Worm (Caenorhabditis elegans): ENCODE measurements around the gene C03C10.5.

The C03C10.5 gene

DNA sequence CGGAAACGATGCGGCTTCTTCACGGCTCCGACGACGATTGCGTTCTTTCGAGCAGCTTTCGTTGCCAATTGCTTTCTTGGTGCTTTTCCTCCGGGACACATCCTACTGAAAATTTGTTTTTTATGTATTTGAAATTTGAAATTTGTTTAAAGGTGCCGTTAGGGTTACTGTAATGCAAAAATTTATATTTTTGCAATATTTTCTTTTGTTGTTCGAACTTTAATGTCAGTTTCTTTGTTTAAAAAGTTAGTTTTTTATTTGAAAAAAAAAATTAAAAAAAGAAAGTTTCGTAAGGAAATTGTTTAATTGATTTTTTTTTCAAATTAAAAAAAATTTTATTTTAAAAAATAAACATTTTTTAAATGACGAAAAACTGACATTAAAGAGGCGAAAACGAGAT lies 33.3 kb downstream of the C03C10.5 start, which contains the start of gene his-69:
Gene his-69 (minus strand): TSS at position 101 of the 400 bp plus-strand sequence.
- no peak for TF ChIP-seq mep-1 (tag; optimal IDR thresholded peaks at IDR 0.05)
- no peak for TF ChIP-seq dpl-1 (GFP tag; optimal IDR thresholded peaks at IDR 0.05)
- no peak for TF ChIP-seq aha-1 (tag; optimal IDR thresholded peaks at IDR 0.05)
- TF ChIP-seq lsy-2 (tag; optimal IDR thresholded peaks at IDR 0.05) = no peak
- TF ChIP-seq swsn-7 (tag; optimal IDR thresholded peaks at IDR 0.05) = no peak
- TF ChIP-seq ztf-11 (tag; optimal IDR thresholded peaks at IDR 0.05) = no peak
- TF ChIP-seq nhr-11 (tag; optimal IDR thresholded peaks at IDR 0.05) = no peak
- TF ChIP-seq ceh-88 (GFP tag; IDR thresholded peaks at IDR 0.05) = no peak
- TF ChIP-seq lir-3 (tag; optimal IDR thresholded peaks at IDR 0.05; ENCODE audit: poor library complexity) = no peak
- TF ChIP-seq nhr-47 (tag; optimal IDR thresholded peaks at IDR 0.05) = no peak
- TF ChIP-seq ceh-90 (tag; optimal IDR thresholded peaks at IDR 0.05) = no peak

DNA sequence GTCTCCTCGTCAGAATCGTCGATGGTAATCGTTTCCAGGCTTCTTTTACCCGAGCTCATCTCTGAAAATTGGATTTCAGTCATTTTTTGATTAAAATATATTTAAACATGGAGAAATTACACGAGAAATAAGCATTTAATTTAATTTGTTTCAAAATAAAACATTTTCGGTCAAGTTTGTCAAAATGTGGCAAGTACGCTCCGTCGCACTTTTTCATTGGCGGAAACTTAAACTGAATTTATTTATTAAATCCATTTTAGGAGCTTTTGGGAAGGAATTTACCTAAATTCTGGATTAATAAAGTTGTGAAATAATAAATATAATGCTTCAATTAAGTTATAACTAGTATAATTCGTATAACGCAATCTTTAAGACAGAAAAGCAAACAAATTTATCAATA lies 34.0 kb downstream of the C03C10.5 start, which contains the start of gene rcq-5:
Gene rcq-5 (minus strand): TSS at position 83 of the 400 bp plus-strand sequence.
- no peak for TF ChIP-seq sptf-1 (tag; optimal IDR thresholded peaks at IDR 0.05)
- TF ChIP-seq lsy-2 (tag; optimal IDR thresholded peaks at IDR 0.05) = peak; percentile 43 to 73
- peak; percentile 14 to 90 for TF ChIP-seq efl-1 (optimal IDR thresholded peaks at IDR 0.05)
- peak; percentile 89 to 99 for TF ChIP-seq efl-1 (GFP tag; optimal IDR thresholded peaks at IDR 0.05 in 1 of 2)
- peak; percentile 18 for TF ChIP-seq nhr-47 (tag; optimal IDR thresholded peaks at IDR 0.05)
- TF ChIP-seq unc-98 (GFP tag; IDR thresholded peaks at IDR 0.05) = no peak
- TF ChIP-seq mab-9 (GFP tag; IDR thresholded peaks at IDR 0.05) = no peak
- TF ChIP-seq skn-1 (tag; optimal IDR thresholded peaks at IDR 0.05) = peak; percentile 50
- peak; percentile 56 for TF ChIP-seq C16A3.4 (tag; optimal IDR thresholded peaks at IDR 0.05)
- peak; percentile 43 for TF ChIP-seq mep-1 (tag; optimal IDR thresholded peaks at IDR 0.05)
- peak; percentile 78 to 90 (median 88) for TF ChIP-seq dpl-1 (GFP tag; optimal IDR thresholded peaks at IDR 0.05)
- peak; percentile 7 for TF ChIP-seq lin-15B (tag; optimal IDR thresholded peaks at IDR 0.05)
- peak; percentile 84 to 96 for TF ChIP-seq lin-35 (GFP tag; optimal IDR thresholded peaks at IDR 0.05)
- peak; percentile 16 for TF ChIP-seq xbp-1 (tag; optimal IDR thresholded peaks at IDR 0.05)

DNA sequence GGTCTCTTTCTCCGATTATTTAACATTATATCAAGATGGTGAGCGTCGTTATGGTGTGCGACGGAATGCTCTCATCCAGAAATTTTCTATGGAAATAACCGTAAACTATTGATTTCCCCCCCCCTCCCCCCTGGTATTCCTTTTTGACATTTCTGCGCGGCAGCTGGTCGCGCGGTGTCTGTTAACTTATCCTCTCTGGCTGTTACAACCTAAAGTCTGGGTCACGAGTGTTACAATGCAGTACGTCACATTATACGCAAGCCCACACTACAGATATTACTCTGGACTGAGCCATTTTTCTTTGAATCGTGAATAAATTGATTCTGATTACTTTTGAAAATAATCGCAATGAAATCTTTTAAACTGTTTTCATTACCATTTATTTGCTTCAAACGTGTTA lies 42.8 kb downstream of the C03C10.5 start:
- TF ChIP-seq ceh-63 (GFP tag; optimal IDR thresholded peaks at IDR 0.05) (no peak), efl-1 (optimal IDR thresholded peaks at IDR 0.05) (no peak), efl-1 (GFP tag; optimal IDR thresholded peaks at IDR 0.05 in 1 of 2) (peak in 1 of 2 experiments; percentile 32), elt-2 (tag; optimal IDR thresholded peaks at IDR 0.05) (no peak), snu-23 (GFP tag; optimal IDR thresholded peaks at IDR 0.05) (no peak)

DNA sequence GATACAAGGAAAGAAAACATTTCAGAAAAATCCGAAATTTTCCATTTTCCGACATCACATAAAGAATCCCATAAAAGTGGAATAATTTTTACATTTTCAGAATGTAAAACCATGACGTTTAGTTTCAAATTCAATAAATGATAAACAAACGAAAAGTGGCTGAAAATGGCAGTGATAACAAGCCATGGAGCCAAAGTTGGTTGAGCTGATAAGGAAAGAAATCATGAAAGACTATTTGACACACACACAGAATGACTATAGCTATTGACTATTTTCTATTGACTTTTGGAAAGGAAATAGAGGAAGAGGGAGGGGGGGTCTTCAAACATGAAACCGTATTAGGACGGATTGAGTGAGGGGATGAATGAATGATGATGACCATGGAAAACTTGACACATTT lies 52.1 kb downstream of the C03C10.5 start:
- peak; percentile 68 for TF ChIP-seq pqm-1 (tag; optimal IDR thresholded peaks at IDR 0.05)
- no peak for TF ChIP-seq unc-62 (GFP tag; optimal IDR thresholded peaks at IDR 0.05)
- TF ChIP-seq elt-2 (tag; optimal IDR thresholded peaks at IDR 0.05) = peak; percentile 54
- TF ChIP-seq ztf-4 (tag; optimal IDR thresholded peaks at IDR 0.05) = no peak
- no peak for TF ChIP-seq egl-13 (tag; optimal IDR thresholded peaks at IDR 0.05)
- TF ChIP-seq aha-1 (tag; optimal IDR thresholded peaks at IDR 0.05) = no peak
- TF ChIP-seq fkh-10 (GFP tag; optimal IDR thresholded peaks at IDR 0.05) = no peak
- no peak for TF ChIP-seq grh-1 (GFP tag; IDR thresholded peaks at IDR 0.05)
- peak in 1 of 2 experiments; percentile 32 for TF ChIP-seq lin-35 (GFP tag; optimal IDR thresholded peaks at IDR 0.05)
